Fruit fly (Drosophila melanogaster) whole organism, embryonic: ENCODE results near the gene Srp19.
A peak's percentile ranks its signal among the peaks of the same experiment; 100 is the strongest.

Experiments used
- Antp ChIP-seq: fragments of 200-800 bp; sonication (Bioruptor generic); optimal IDR thresholded peaks from 3 replicates; lab custom pipeline; 2016; ENCODE audit warnings: missing biosample characterization, missing genetic modification characterization
- CG11456 ChIP-seq: fragments of 200-800 bp; sonication (Bioruptor generic); IDR thresholded peaks from 3 replicates; pipeline ENCODE4 v1.3.6; 2022; ENCODE audit warnings: missing biosample characterization, missing genetic modification characterization
- CG14014 ChIP-seq: fragments of 200-800 bp; sonication (Bioruptor generic); IDR thresholded peaks from 2 replicates; pipeline ENCODE4 v1.3.6; 2022; ENCODE audit warnings: missing biosample characterization, missing genetic modification characterization
- CG14050 ChIP-seq: fragments of 200-800 bp; sonication (Bioruptor generic); IDR thresholded peaks from 3 replicates; pipeline ENCODE4 v1.3.6; 2022; ENCODE audit warnings: missing biosample characterization, missing genetic modification characterization
- CG14441 ChIP-seq: fragments of 200-800 bp; sonication (Bioruptor generic); IDR thresholded peaks from 2 replicates; pipeline ENCODE4 v1.3.6; 2022; ENCODE audit warnings: missing biosample characterization, missing genetic modification characterization
- CG16813 ChIP-seq: fragments of 200-800 bp; sonication (Bioruptor generic); IDR thresholded peaks from 3 replicates; pipeline ENCODE4 v1.3.6; 2022; ENCODE audit warnings: missing biosample characterization, missing genetic modification characterization; ENCODE audit not compliant: partially characterized antibody
- CG17385 ChIP-seq: fragments of 200-800 bp; sonication (Bioruptor generic); optimal IDR thresholded peaks from 3 replicates; lab custom pipeline; 2018; ENCODE audit warnings: missing biosample characterization, mild to moderate bottlenecking, missing genetic modification characterization
- CG17802 ChIP-seq: fragments of 200-800 bp; sonication (Bioruptor generic); optimal IDR thresholded peaks from 2 replicates; lab custom pipeline; 2018; ENCODE audit warnings: missing biosample characterization, mild to moderate bottlenecking, missing genetic modification characterization, moderate library complexity
- CG18599 ChIP-seq: fragments of 200-800 bp; sonication (Bioruptor generic); optimal IDR thresholded peaks from 3 replicates; lab custom pipeline; 2017; ENCODE audit warnings: missing biosample characterization, missing genetic modification characterization, mild to moderate bottlenecking, moderate library complexity, missing genetic modification reagents
- CG32532 ChIP-seq: fragments of 200-800 bp; sonication (Bioruptor generic); IDR thresholded peaks from 2 replicates; pipeline ENCODE4 v1.3.6; 2022; ENCODE audit warnings: missing biosample characterization, missing genetic modification characterization
- CG3726 ChIP-seq: fragments of 200-800 bp; sonication (Bioruptor generic); IDR thresholded peaks from 3 replicates; pipeline ENCODE4, ENCODE4 v1.3.6; 2022; ENCODE audit warnings: missing biosample characterization, missing genetic modification characterization
- CG4820 ChIP-seq: fragments of 200-800 bp; sonication (Bioruptor generic); optimal IDR thresholded peaks from 3 replicates; lab custom pipeline; 2016; ENCODE audit warnings: missing biosample characterization, missing genetic modification characterization
- CG5245 ChIP-seq: fragments of 200-800 bp; sonication (Bioruptor generic); optimal IDR thresholded peaks from 3 replicates; lab custom pipeline; 2016; ENCODE audit warnings: missing biosample characterization, missing genetic modification characterization
- CG6854 ChIP-seq: fragments of 200-800 bp; sonication (Bioruptor generic); optimal IDR thresholded peaks from 3 replicates; lab custom pipeline; 2017; ENCODE audit warnings: missing biosample characterization, mild to moderate bottlenecking, missing genetic modification characterization
- CG7839 ChIP-seq: fragments of 200-800 bp; sonication (Bioruptor generic); optimal IDR thresholded peaks from 3 replicates; lab custom pipeline; 2018; ENCODE audit warnings: missing biosample characterization, mild to moderate bottlenecking, missing genetic modification characterization, moderate library complexity
- CG7963 ChIP-seq: fragments of 200-800 bp; sonication (Bioruptor generic); IDR thresholded peaks from 3 replicates; pipeline ENCODE4 v1.3.6; 2022; ENCODE audit warnings: missing biosample characterization, missing genetic modification characterization; ENCODE audit not compliant: partially characterized antibody
- CG8359 ChIP-seq: fragments of 200-800 bp; sonication (Bioruptor generic); optimal IDR thresholded peaks from 2 replicates; lab custom pipeline; 2017; ENCODE audit warnings: missing biosample characterization, mild to moderate bottlenecking, missing genetic modification characterization, borderline replicate concordance
- CG9609 ChIP-seq: fragments of 200-800 bp; sonication (Bioruptor generic); optimal IDR thresholded peaks from 3 replicates; lab custom pipeline; 2016; ENCODE audit warnings: missing biosample characterization, missing genetic modification characterization
- Deaf1 ChIP-seq: fragments of 200-800 bp; optimal IDR thresholded peaks from 3 replicates; lab custom pipeline; 2019; ENCODE audit warnings: missing biosample characterization, mild to moderate bottlenecking, missing genetic modification characterization, moderate library complexity
- Doc3 ChIP-seq: fragments of 200-800 bp; sonication (Bioruptor generic); IDR thresholded peaks from 3 replicates; pipeline ENCODE4 v1.3.6; 2022; ENCODE audit warnings: missing biosample characterization, missing genetic modification characterization; ENCODE audit not compliant: partially characterized antibody
- Dp ChIP-seq: fragments of 200-800 bp; sonication (Bioruptor generic); optimal IDR thresholded peaks from 2 replicates; lab custom pipeline; 2018; ENCODE audit warnings: missing biosample characterization, mild to moderate bottlenecking, missing genetic modification characterization, moderate library complexity
- Dref ChIP-seq: fragments of 200-800 bp; sonication (Bioruptor generic); IDR thresholded peaks from 2 replicates; pipeline ENCODE4 v1.3.6; 2022; ENCODE audit warnings: missing biosample characterization, missing genetic modification characterization
- E2f2 ChIP-seq: fragments of 200-800 bp; sonication (Bioruptor generic); IDR thresholded peaks from 2 replicates; pipeline ENCODE4 v1.3.6; 2022; ENCODE audit warnings: missing biosample characterization, missing genetic modification characterization
- Ets65A ChIP-seq: fragments of 200-800 bp; sonication (Bioruptor generic); peaks from one replicate; lab custom pipeline; 2016; ENCODE audit warnings: missing biosample characterization, missing genetic modification characterization
- H15 ChIP-seq: fragments of 200-800 bp; sonication (Bioruptor generic); IDR thresholded peaks from 3 replicates; pipeline ENCODE4 v1.3.6; 2022; ENCODE audit warnings: missing biosample characterization, missing genetic modification characterization
- Hr39 ChIP-seq: fragments of >200 bp; optimal IDR thresholded peaks from 2 replicates; lab custom pipeline; 2017
- Hsf ChIP-seq: fragments of 200-800 bp; sonication (Bioruptor generic); optimal IDR thresholded peaks from 3 replicates; lab custom pipeline; 2016; ENCODE audit warnings: missing biosample characterization, missing genetic modification characterization
- Lim3 ChIP-seq: fragments of 200-800 bp; sonication (Bioruptor generic); IDR thresholded peaks from 2 replicates; pipeline ENCODE4 v1.3.6; 2022; ENCODE audit warnings: missing biosample characterization, missing genetic modification characterization
- Med ChIP-seq: fragments of 200-800 bp; sonication (Bioruptor generic); peaks from one replicate; lab custom pipeline; 2016; ENCODE audit warnings: missing biosample characterization, missing genetic modification characterization, mild to moderate bottlenecking, inconsistent platforms, moderate library complexity
- Opbp ChIP-seq: fragments of 200-800 bp; sonication (Bioruptor generic); IDR thresholded peaks from 3 replicates; pipeline ENCODE4 v1.3.6; 2022; ENCODE audit warnings: missing biosample characterization, missing genetic modification characterization; ENCODE audit not compliant: partially characterized antibody
- Poxn ChIP-seq: fragments of 200-800 bp; sonication (Bioruptor generic); IDR thresholded peaks from 2 replicates; pipeline ENCODE4 v1.3.6; 2022; ENCODE audit warnings: missing biosample characterization, missing genetic modification characterization
- Six4 ChIP-seq: fragments of 200-800 bp; sonication (Bioruptor generic); optimal IDR thresholded peaks from 2 replicates; lab custom pipeline; 2016; ENCODE audit warnings: missing biosample characterization, missing genetic modification characterization
- Tbp ChIP-seq: fragments of >200 bp; optimal IDR thresholded peaks from 2 replicates; lab custom pipeline; 2018; ENCODE audit warnings: missing biosample characterization, missing genetic modification characterization
- Usf ChIP-seq: fragments of 200-800 bp; sonication (Bioruptor generic); optimal IDR thresholded peaks from 2 replicates; lab custom pipeline; 2017; ENCODE audit warnings: missing genotype, missing biosample characterization, missing genetic modification characterization
- ac ChIP-seq: fragments of 200-800 bp; sonication (Bioruptor generic); optimal IDR thresholded peaks from 3 replicates; lab custom pipeline; 2017; ENCODE audit warnings: missing biosample characterization, mild to moderate bottlenecking, missing genetic modification characterization
- bowl ChIP-seq: fragments of 200-800 bp; sonication (Bioruptor generic); IDR thresholded peaks from 2 replicates; pipeline ENCODE4 v1.3.6; 2022; ENCODE audit warnings: missing biosample characterization, missing genetic modification characterization
- dmrt11E ChIP-seq: fragments of 200-800 bp; sonication (Bioruptor generic); optimal IDR thresholded peaks from 3 replicates; lab custom pipeline; 2018; ENCODE audit warnings: missing biosample characterization, mild to moderate bottlenecking, missing genetic modification characterization, moderate library complexity
- gce ChIP-seq: fragments of 200-800 bp; sonication (Bioruptor generic); IDR thresholded peaks from 3 replicates; pipeline ENCODE4 v1.3.6; 2022; ENCODE audit warnings: missing biosample characterization, missing genetic modification characterization
- hbn ChIP-seq: fragments of 200-800 bp; sonication (Bioruptor generic); IDR thresholded peaks from 2 replicates; pipeline ENCODE4 v1.3.6; 2022; ENCODE audit warnings: missing biosample characterization, missing genetic modification characterization; ENCODE audit not compliant: partially characterized antibody
- insv ChIP-seq, 2 experiments: fragments of 200-800 bp; sonication (Bioruptor generic); optimal IDR thresholded peaks; 3 replicates each; lab custom pipeline; 2016 to 2018; ENCODE audit warnings: missing biosample characterization in 2 of 2, missing genetic modification characterization in 2 of 2
- jumu ChIP-seq: fragments of 200-800 bp; sonication (Bioruptor generic); optimal IDR thresholded peaks from 3 replicates; lab custom pipeline; 2016; ENCODE audit warnings: missing biosample characterization, missing genetic modification characterization
- kah ChIP-seq: fragments of 200-800 bp; sonication (Bioruptor generic); optimal IDR thresholded peaks from 2 replicates; lab custom pipeline; 2018; ENCODE audit warnings: missing biosample characterization, mild to moderate bottlenecking, missing genetic modification characterization
- lbe ChIP-seq: fragments of 200-800 bp; sonication (Bioruptor generic); optimal IDR thresholded peaks from 2 replicates; lab custom pipeline; 2016; ENCODE audit warnings: missing biosample characterization, mild to moderate bottlenecking, missing genetic modification characterization
- mam ChIP-seq: fragments of 200-800 bp; sonication (Bioruptor generic); optimal IDR thresholded peaks from 3 replicates; lab custom pipeline; 2016; ENCODE audit warnings: missing biosample characterization, missing genetic modification characterization
- p53 ChIP-seq: fragments of 200-800 bp; sonication (Bioruptor generic); optimal IDR thresholded peaks from 2 replicates; lab custom pipeline; 2016; ENCODE audit warnings: missing biosample characterization, missing genetic modification characterization
- pb ChIP-seq: fragments of 200-800 bp; sonication (Bioruptor generic); optimal IDR thresholded peaks from 3 replicates; lab custom pipeline; 2016; ENCODE audit warnings: missing biosample characterization, missing genetic modification characterization
- phol ChIP-seq: fragments of 200-800 bp; sonication (Bioruptor generic); optimal IDR thresholded peaks from 3 replicates; lab custom pipeline; 2018; ENCODE audit warnings: missing biosample characterization, mild to moderate bottlenecking, missing genetic modification characterization, moderate library complexity
- row ChIP-seq: fragments of 200-800 bp; sonication (Bioruptor generic); IDR thresholded peaks from 3 replicates; pipeline ENCODE4 v1.3.6; 2022; ENCODE audit warnings: missing biosample characterization, missing genetic modification characterization
- slou ChIP-seq: fragments of 200-800 bp; sonication (Bioruptor generic); optimal IDR thresholded peaks from 3 replicates; lab custom pipeline; 2016; ENCODE audit warnings: missing biosample characterization, missing genetic modification characterization
- sug ChIP-seq: fragments of 200-800 bp; optimal IDR thresholded peaks from 2 replicates; lab custom pipeline; 2019; ENCODE audit warnings: missing biosample characterization, mild to moderate bottlenecking, missing genetic modification characterization, moderate library complexity
- tgo ChIP-seq: fragments of 200-800 bp; sonication (Bioruptor generic); IDR thresholded peaks from 3 replicates; pipeline ENCODE4 v1.3.6; 2022; ENCODE audit warnings: missing biosample characterization, missing genetic modification characterization
- zen ChIP-seq: fragments of 200-800 bp; sonication (Bioruptor generic); optimal IDR thresholded peaks from 3 replicates; lab custom pipeline; 2018; ENCODE audit warnings: missing biosample characterization, mild to moderate bottlenecking, missing genetic modification characterization, moderate library complexity

The Srp19 gene

DNA sequence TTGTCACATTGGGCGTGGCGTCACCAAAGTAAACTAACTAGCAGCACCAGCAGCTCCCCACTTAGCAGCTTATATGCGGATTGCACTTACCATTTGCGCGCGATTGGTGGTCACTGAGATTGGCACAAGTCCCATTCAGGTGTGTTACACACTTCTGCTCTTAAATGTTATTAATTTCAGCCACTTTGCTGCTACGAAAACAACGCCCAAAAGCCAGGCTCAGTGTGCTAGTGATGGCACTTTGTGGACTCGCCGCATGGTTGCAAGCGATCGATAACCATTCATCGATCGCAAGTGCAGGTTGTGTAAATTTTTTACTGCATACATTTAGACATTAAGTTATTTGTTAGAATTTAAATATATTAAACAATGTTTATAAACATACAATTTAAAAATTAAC is 12.8 kb downstream of the Srp19 start, which contains the start of the genes wrm1 and wrm2 (continued):
- TF ChIP-seq CG3726 (GFP tag; lab: Robert Waterston, UW): no peak
- no peak for TF ChIP-seq CG17802 (tag; lab: Kevin White, UChicago)
- TF ChIP-seq row (GFP tag; lab: Robert Waterston, UW): no peak
- TF ChIP-seq Tbp (GFP tag; lab: Kevin White, UChicago): no peak
- TF ChIP-seq phol (tag; lab: Kevin White, UChicago): peak; percentile 6
- no peak for TF ChIP-seq ac (GFP tag; lab: Kevin White, UChicago)
- no peak for TF ChIP-seq Six4
- TF ChIP-seq H15 (GFP tag; lab: Robert Waterston, UW): no peak
- no peak for TF ChIP-seq CG7839 (tag; lab: Kevin White, UChicago)
- TF ChIP-seq Deaf1 (tag; lab: Kevin White, UChicago): no peak
- peak; percentile 6 for TF ChIP-seq zen (tag; lab: Kevin White, UChicago)
- no peak for TF ChIP-seq CG32532
- no peak for TF ChIP-seq dmrt11E (tag; lab: Kevin White, UChicago)
- no peak for TF ChIP-seq Lim3
- no peak for TF ChIP-seq slou
- TF ChIP-seq jumu (GFP tag; lab: Kevin White, UChicago): no peak
- TF ChIP-seq CG8359: no peak
- peak; percentile 57; the same call in 1 of the 3 replicates for TF ChIP-seq Doc3 (GFP tag; lab: Robert Waterston, UW)
- no peak for TF ChIP-seq Hsf (GFP tag; lab: Kevin White, UChicago)
- peak; percentile 84 for TF ChIP-seq Dref
- peak; percentile 63; the same call in 2 of the 3 replicates for TF ChIP-seq Opbp (GFP tag; lab: Robert Waterston, UW)
- TF ChIP-seq Med (GFP tag; lab: Kevin White, UChicago): peak; percentile 84
- no peak for TF ChIP-seq CG4820
- peak; percentile 57; the same call in 2 of the 3 replicates for TF ChIP-seq CG16813 (GFP tag; lab: Robert Waterston, UW)
- TF ChIP-seq Poxn: no peak
- no peak for TF ChIP-seq gce (GFP tag; lab: Robert Waterston, UW)
- TF ChIP-seq CG14050: no peak
- TF ChIP-seq CG18599 (GFP tag; lab: Kevin White, UChicago): no peak
- no peak for TF ChIP-seq CG6854 (GFP tag; lab: Kevin White, UChicago)
- no peak for TF ChIP-seq hbn (GFP tag; lab: Robert Waterston, UW)
- no peak for TF ChIP-seq CG14014 (GFP tag; lab: Robert Waterston, UW)
- TF ChIP-seq bowl (GFP tag; lab: Robert Waterston, UW): no peak
- no peak for TF ChIP-seq kah (GFP tag; lab: Kevin White, UChicago)
- 0 out of 3 replicates have a peak, but pooled peaks have one; percentile 26 for TF ChIP-seq CG7963
- TF ChIP-seq CG11456 (GFP tag; lab: Robert Waterston, UW): no peak
- TF ChIP-seq E2f2 (GFP tag; lab: Robert Waterston, UW): peak; percentile 48; the same call in 1 of the 2 replicates
- peak; percentile 3 for TF ChIP-seq mam (GFP tag; lab: Kevin White, UChicago)
- TF ChIP-seq lbe (GFP tag; lab: Kevin White, UChicago): no peak
- no peak for TF ChIP-seq Usf (GFP tag; lab: Kevin White, UChicago)
- TF ChIP-seq sug (tag; lab: Kevin White, UChicago): peak; percentile 19
- TF ChIP-seq insv (GFP tag; optimal IDR thresholded peaks at IDR 0.05; lab: Kevin White, UChicago): peak in 1 of 2 experiments; percentile 60
- TF ChIP-seq CG17385 (GFP tag; lab: Kevin White, UChicago): no peak
- no peak for TF ChIP-seq Antp (GFP tag; lab: Kevin White, UChicago)
- TF ChIP-seq CG5245 (GFP tag; lab: Kevin White, UChicago): no peak
- no peak for TF ChIP-seq CG9609 (GFP tag; lab: Kevin White, UChicago)
- TF ChIP-seq pb (GFP tag; lab: Kevin White, UChicago): no peak
- no peak for TF ChIP-seq p53 (GFP tag; lab: Kevin White, UChicago)
- no peak for TF ChIP-seq Hr39 (lab: Kevin White, UChicago)
- TF ChIP-seq tgo (GFP tag; lab: Robert Waterston, UW): no peak
- TF ChIP-seq Ets65A (GFP tag; lab: Kevin White, UChicago): no peak
- peak; percentile 34 for TF ChIP-seq Dp
- no peak for TF ChIP-seq CG14441 (GFP tag; lab: Robert Waterston, UW)
